Worm (Caenorhabditis elegans): ENCODE results near the gene Y24D9A.7.

Y24D9A.7 gene

DNA sequence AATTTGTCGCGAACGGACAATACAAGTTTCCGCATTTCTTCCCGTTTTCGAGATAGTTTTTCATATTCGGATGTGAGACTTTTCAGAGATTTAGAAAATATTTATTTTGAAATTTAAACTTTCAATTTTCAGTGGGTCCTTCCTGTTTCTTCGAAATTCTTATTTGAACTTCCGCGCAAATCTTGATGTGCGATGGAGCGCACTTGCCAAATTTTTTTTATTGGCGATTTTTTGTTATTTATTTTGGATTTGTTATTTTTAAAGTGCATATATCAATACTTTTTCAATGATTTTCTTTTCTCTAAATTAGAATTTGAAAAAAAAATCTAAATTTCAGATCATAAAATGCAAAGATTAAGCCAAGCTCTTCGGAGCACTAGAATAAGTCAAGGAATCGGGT is 47.7 kb downstream of the Y24D9A.7 start, which contains the start of gene sars-2:
Gene sars-2, plus strand, starts transcription at position 341 of the 400 bp plus-strand sequence.
- TF ChIP-seq hlh-30 (tag; optimal IDR thresholded peaks at IDR 0.05; ENCODE audit: insufficient read depth) (no peak), ceh-48 (tag; optimal IDR thresholded peaks at IDR 0.05) (no peak), gmeb-2 (tag; optimal IDR thresholded peaks at IDR 0.05) (no peak), sox-4 (tag; optimal IDR thresholded peaks at IDR 0.05) (no peak), eyg-1 (tag; optimal IDR thresholded peaks at IDR 0.05) (no peak), ceh-30 (tag; optimal IDR thresholded peaks at IDR 0.05) (no peak), pha-4 (tag; optimal IDR thresholded peaks at IDR 0.05) (no peak), elt-4 (tag; optimal IDR thresholded peaks at IDR 0.05) (no peak), mec-3 (tag; optimal IDR thresholded peaks at IDR 0.05; ENCODE audit: borderline replicate concordance) (no peak), tbx-2 (tag; optimal IDR thresholded peaks at IDR 0.05) (no peak), hlh-13 (GFP tag; optimal IDR thresholded peaks at IDR 0.05) (no peak), hlh-15 (tag; optimal IDR thresholded peaks at IDR 0.05) (no peak), tbx-7 (tag; optimal IDR thresholded peaks at IDR 0.05) (no peak), hlh-6 (tag; optimal IDR thresholded peaks at IDR 0.05) (no peak), ceh-22 (tag; optimal IDR thresholded peaks at IDR 0.05) (no peak), fkh-6 (tag; optimal IDR thresholded peaks at IDR 0.05) (no peak), ama-1 (optimal IDR thresholded peaks at IDR 0.05) (no peak), pax-1 (tag; optimal IDR thresholded peaks at IDR 0.05) (no peak), npax-4 (tag; optimal IDR thresholded peaks at IDR 0.05) (no peak), ceh-9 (tag; optimal IDR thresholded peaks at IDR 0.05) (no peak)

DNA sequence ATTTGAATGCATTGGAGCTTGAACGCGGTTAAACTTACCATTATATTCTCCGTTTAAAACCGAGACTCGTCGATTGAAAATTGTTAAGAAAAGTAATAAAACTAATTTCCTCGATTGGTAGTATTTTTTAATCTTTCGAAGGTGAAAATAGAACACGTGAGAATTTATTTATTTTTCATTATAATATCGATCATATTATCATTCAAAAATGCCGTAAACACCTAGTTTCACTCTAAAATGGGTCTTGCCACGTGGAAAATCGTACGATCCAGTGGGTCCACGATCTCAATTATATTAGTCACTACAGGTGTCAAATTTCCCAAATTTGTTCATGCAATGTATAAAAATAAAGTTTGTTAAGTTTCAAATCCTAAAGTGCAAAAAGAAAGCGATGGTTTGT is 48.1 kb downstream of the Y24D9A.7 start, which contains the start of gene W03B1.9:
Gene W03B1.9, minus strand, starts transcription at position 101 of the 400 bp plus-strand sequence.
- no peak for TF ChIP-seq unc-55 (GFP tag; optimal IDR thresholded peaks at IDR 0.05)
- TF ChIP-seq pros-1 (tag; optimal IDR thresholded peaks at IDR 0.05) = no peak
- TF ChIP-seq sox-2 (GFP tag; IDR thresholded peaks at IDR 0.05) = no peak
